Worm (Caenorhabditis elegans) whole organism, L4 larva: ENCODE measurements around the gene scc-1.

Experiments used
- F37D6.2 ChIP-seq: sonication (generic microtip); optimal IDR thresholded peaks from 2 replicates; lab custom pipeline; 2016; ENCODE audit warnings: mild to moderate bottlenecking, missing genetic modification characterization, missing compliant biosample characterization
- R02D3.7 ChIP-seq: fragments of 150-350 bp; sonication (generic microtip); optimal IDR thresholded peaks from 3 replicates; lab custom pipeline; 2014; ENCODE audit warnings: missing biosample characterization, missing genetic modification characterization
- aly-2 ChIP-seq: sonication (generic microtip); optimal IDR thresholded peaks from 2 replicates; lab custom pipeline; 2018; ENCODE audit warnings: missing biosample characterization, missing genetic modification characterization
- ama-1 ChIP-seq: fragments of 150-350 bp; optimal IDR thresholded peaks from 2 replicates; lab custom pipeline; 2014; ENCODE audit warnings: inconsistent platforms, mixed read lengths
- hlh-30 ChIP-seq: sonication (generic microtip); optimal IDR thresholded peaks from 2 replicates; lab custom pipeline; 2017; ENCODE audit warnings: antibody characterized with exemption, mild to moderate bottlenecking, missing genetic modification characterization, missing compliant biosample characterization; ENCODE audit not compliant: insufficient read depth
- lin-39 ChIP-seq: fragments of 150-350 bp; optimal IDR thresholded peaks from 2 replicates; lab custom pipeline; 2014; ENCODE audit warnings: missing biosample characterization, missing genetic modification reagents, missing genetic modification characterization
- nhr-111 ChIP-seq: fragments of 200-800 bp; sonication (Bioruptor generic); optimal IDR thresholded peaks from 2 replicates; lab custom pipeline; 2018; ENCODE audit warnings: mild to moderate bottlenecking, missing genetic modification characterization, missing compliant biosample characterization
- skn-1 ChIP-seq: fragments of 150-350 bp; optimal IDR thresholded peaks from 2 replicates; lab custom pipeline; 2014; ENCODE audit warnings: missing biosample characterization, missing genetic modification characterization
- unc-62 ChIP-seq, 3 experiments: fragments of 150-350 bp in 1 of 3; sonication (generic microtip); optimal IDR thresholded peaks in 2 of 3; peaks in 1 of 3; 1 replicate in 1 of 3; 2 replicates in 2 of 3; lab custom pipeline; 2014 to 2017; ENCODE audit warnings: missing biosample characterization in 3 of 3, missing genetic modification characterization in 3 of 3, missing genetic modification reagents in 3 of 3, missing genotype in 1 of 3
- ztf-11 ChIP-seq: fragments of 150-350 bp; optimal IDR thresholded peaks from 2 replicates; lab custom pipeline; 2014; ENCODE audit warnings: missing biosample characterization, missing genetic modification characterization

ce11 chrII:4676241-4676640 is 22.3 kb upstream of the scc-1 start:
- TF ChIP-seq hlh-30 (tag; lab: Kevin White, UChicago): peak; percentile 23
- no peak for TF ChIP-seq ama-1 (lab: Kevin White, UChicago)
- no peak for TF ChIP-seq ztf-11 (tag; lab: Kevin White, UChicago)
- TF ChIP-seq F37D6.2 (tag; lab: Kevin White, UChicago): no peak
- no peak for TF ChIP-seq skn-1 (tag; lab: Kevin White, UChicago)
- TF ChIP-seq unc-62 (GFP tag; optimal IDR thresholded peaks at IDR 0.05 in 1 of 2; lab: Kevin White, UChicago): no peak
- TF ChIP-seq unc-62 (tag; optimal IDR thresholded peaks at IDR 0.05; lab: Kevin White, UChicago): no peak
- no peak for TF ChIP-seq R02D3.7 (tag; lab: Kevin White, UChicago)
- TF ChIP-seq lin-39 (tag; lab: Kevin White, UChicago): no peak
- no peak for TF ChIP-seq nhr-111
- no peak for TF ChIP-seq aly-2
